Fruit fly (Drosophila melanogaster) whole organism, embryonic: ENCODE results near the gene Syt1.

Experiments
- Abd-B ChIP-seq: fragments of 200-800 bp; sonication (Bioruptor generic); optimal IDR thresholded peaks from 2 replicates; lab custom pipeline; 2018; ENCODE audit warnings: missing biosample characterization, mild to moderate bottlenecking, missing genetic modification characterization, moderate library complexity
- Antp ChIP-seq: fragments of 200-800 bp; sonication (Bioruptor generic); optimal IDR thresholded peaks from 3 replicates; lab custom pipeline; 2016; ENCODE audit warnings: missing biosample characterization, missing genetic modification characterization
- Atf3 ChIP-seq: fragments of 200-800 bp; sonication (Bioruptor generic); optimal IDR thresholded peaks from 3 replicates; lab custom pipeline; 2016; ENCODE audit warnings: missing biosample characterization, missing genetic modification characterization
- B-H1 ChIP-seq: fragments of 200-800 bp; sonication (Bioruptor generic); IDR thresholded peaks from 3 replicates; pipeline ENCODE4 v1.3.6; 2022; ENCODE audit warnings: missing biosample characterization, missing genetic modification characterization
- B-H2 ChIP-seq: fragments of 200-800 bp; sonication (Bioruptor generic); optimal IDR thresholded peaks from 2 replicates; lab custom pipeline; 2018; ENCODE audit warnings: missing biosample characterization, mild to moderate bottlenecking, missing genetic modification characterization
- Bdp1 ChIP-seq: fragments of 200-800 bp; sonication (Bioruptor generic); optimal IDR thresholded peaks from 3 replicates; lab custom pipeline; 2016; ENCODE audit warnings: missing biosample characterization, missing genetic modification characterization
- CG11085 ChIP-seq: fragments of 200-800 bp; sonication (Bioruptor generic); IDR thresholded peaks from 2 replicates; pipeline ENCODE4 v1.3.6; 2022; ENCODE audit warnings: missing biosample characterization, missing genetic modification characterization
- CG11723 ChIP-seq: fragments of 200-800 bp; sonication (Bioruptor generic); optimal IDR thresholded peaks from 2 replicates; lab custom pipeline; 2017; ENCODE audit warnings: missing biosample characterization, mild to moderate bottlenecking, missing genetic modification characterization
- CG1529 ChIP-seq: fragments of 200-800 bp; sonication (Bioruptor generic); optimal IDR thresholded peaks from 3 replicates; lab custom pipeline; 2018; ENCODE audit warnings: missing biosample characterization, missing genetic modification characterization
- CG16815 ChIP-seq: fragments of 200-800 bp; sonication (Bioruptor generic); optimal IDR thresholded peaks from 3 replicates; lab custom pipeline; 2017; ENCODE audit warnings: missing biosample characterization, mild to moderate bottlenecking, missing genetic modification characterization
- CG18619 ChIP-seq: fragments of 200-800 bp; sonication (Bioruptor generic); optimal IDR thresholded peaks from 3 replicates; lab custom pipeline; 2017; ENCODE audit warnings: missing biosample characterization, mild to moderate bottlenecking, missing genetic modification characterization
- CG31388 ChIP-seq: fragments of 200-800 bp; sonication (Bioruptor generic); optimal IDR thresholded peaks from 2 replicates; lab custom pipeline; 2016; ENCODE audit warnings: missing biosample characterization, missing genetic modification characterization
- CG6254 ChIP-seq: fragments of 200-800 bp; sonication (Bioruptor generic); optimal IDR thresholded peaks from 3 replicates; lab custom pipeline; 2017; ENCODE audit warnings: mild to moderate bottlenecking, missing biosample characterization, missing genetic modification reagents, missing genetic modification characterization
- CG6813 ChIP-seq: fragments of 200-800 bp; sonication (Bioruptor generic); optimal IDR thresholded peaks from 2 replicates; lab custom pipeline; 2017; ENCODE audit warnings: missing biosample characterization, missing genetic modification characterization, mild to moderate bottlenecking, moderate library complexity, missing genetic modification reagents
- CG8924 ChIP-seq: fragments of 200-800 bp; optimal IDR thresholded peaks from 3 replicates; lab custom pipeline; 2019; ENCODE audit warnings: missing biosample characterization, mild to moderate bottlenecking, missing genetic modification characterization, moderate library complexity
- CG9609 ChIP-seq: fragments of 200-800 bp; sonication (Bioruptor generic); optimal IDR thresholded peaks from 3 replicates; lab custom pipeline; 2016; ENCODE audit warnings: missing biosample characterization, missing genetic modification characterization
- D19B ChIP-seq: fragments of 200-800 bp; sonication (Bioruptor generic); optimal IDR thresholded peaks from 2 replicates; lab custom pipeline; 2017; ENCODE audit warnings: missing biosample characterization, mild to moderate bottlenecking, missing genetic modification characterization
- Dp ChIP-seq: fragments of 200-800 bp; sonication (Bioruptor generic); optimal IDR thresholded peaks from 2 replicates; lab custom pipeline; 2018; ENCODE audit warnings: missing biosample characterization, mild to moderate bottlenecking, missing genetic modification characterization, moderate library complexity
- Elba2 ChIP-seq: fragments of 200-800 bp; sonication (Bioruptor generic); optimal IDR thresholded peaks from 3 replicates; lab custom pipeline; 2016; ENCODE audit warnings: missing biosample characterization, missing genetic modification characterization
- Hey ChIP-seq: fragments of 200-800 bp; sonication (Bioruptor generic); optimal IDR thresholded peaks from 3 replicates; lab custom pipeline; 2018; ENCODE audit warnings: missing biosample characterization, mild to moderate bottlenecking, missing genetic modification characterization
- HmgZ ChIP-seq: fragments of 200-800 bp; sonication (Bioruptor generic); optimal IDR thresholded peaks from 2 replicates; lab custom pipeline; 2018; ENCODE audit warnings: missing biosample characterization, mild to moderate bottlenecking, missing genetic modification characterization
- Hmx ChIP-seq: fragments of 200-800 bp; sonication (Bioruptor generic); optimal IDR thresholded peaks from 2 replicates; lab custom pipeline; 2016; ENCODE audit warnings: missing biosample characterization, missing genetic modification characterization
- Jarid2 ChIP-seq: fragments of 200-800 bp; sonication (Bioruptor generic); optimal IDR thresholded peaks from 3 replicates; lab custom pipeline; 2017; ENCODE audit warnings: mild to moderate bottlenecking, missing biosample characterization, missing genetic modification reagents, missing genetic modification characterization
- Lpt ChIP-seq: fragments of >200 bp; optimal IDR thresholded peaks from 2 replicates; lab custom pipeline; 2018; ENCODE audit warnings: missing biosample characterization, missing genetic modification characterization
- MESR4 ChIP-seq: fragments of 200-800 bp; sonication (Bioruptor generic); optimal IDR thresholded peaks from 2 replicates; lab custom pipeline; 2018; ENCODE audit warnings: missing biosample characterization, mild to moderate bottlenecking, missing genetic modification characterization, moderate library complexity
- NC2β ChIP-seq: fragments of 200-800 bp; sonication (Bioruptor generic); optimal IDR thresholded peaks from 2 replicates; lab custom pipeline; 2016; ENCODE audit warnings: missing biosample characterization, missing genetic modification characterization
- Rx ChIP-seq: fragments of 200-800 bp; sonication (Bioruptor generic); IDR thresholded peaks from 2 replicates; pipeline ENCODE4 v1.3.6; 2022; ENCODE audit warnings: missing biosample characterization, missing genetic modification characterization
- az2 ChIP-seq: fragments of 200-800 bp; sonication (Bioruptor generic); optimal IDR thresholded peaks from 3 replicates; lab custom pipeline; 2016; ENCODE audit warnings: missing biosample characterization, missing genetic modification characterization
- bab2 ChIP-seq: fragments of 200-800 bp; sonication (Bioruptor generic); optimal IDR thresholded peaks from 2 replicates; lab custom pipeline; 2016; ENCODE audit warnings: missing biosample characterization, missing genetic modification characterization
- cad ChIP-seq: fragments of >200 bp; optimal IDR thresholded peaks from 2 replicates; lab custom pipeline; 2017; ENCODE audit warnings: missing biosample characterization, missing genetic modification characterization
- cato ChIP-seq: fragments of 200-800 bp; sonication (Bioruptor generic); optimal IDR thresholded peaks from 2 replicates; lab custom pipeline; 2016; ENCODE audit warnings: missing biosample characterization, missing genetic modification characterization, borderline replicate concordance
- da ChIP-seq: fragments of 200-800 bp; sonication (Bioruptor generic); optimal IDR thresholded peaks from 2 replicates; lab custom pipeline; 2016; ENCODE audit warnings: missing biosample characterization, missing genetic modification characterization
- en ChIP-seq: fragments of 200-800 bp; sonication (Bioruptor generic); optimal IDR thresholded peaks from 2 replicates; lab custom pipeline; 2016; ENCODE audit warnings: missing biosample characterization, missing genetic modification characterization
- fu2 ChIP-seq: fragments of 200-800 bp; sonication (Bioruptor generic); optimal IDR thresholded peaks from 2 replicates; lab custom pipeline; 2016; ENCODE audit warnings: missing biosample characterization, missing genetic modification characterization
- grau ChIP-seq: fragments of 200-800 bp; optimal IDR thresholded peaks from 3 replicates; lab custom pipeline; 2019; ENCODE audit warnings: missing biosample characterization, mild to moderate bottlenecking, missing genetic modification characterization, moderate library complexity
- grn ChIP-seq: fragments of 200-800 bp; sonication (Bioruptor generic); optimal IDR thresholded peaks from 3 replicates; lab custom pipeline; 2017; ENCODE audit warnings: missing biosample characterization, missing genetic modification characterization
- gsb-n ChIP-seq: fragments of 200-800 bp; sonication (Bioruptor generic); optimal IDR thresholded peaks from 3 replicates; lab custom pipeline; 2018; ENCODE audit warnings: missing biosample characterization, mild to moderate bottlenecking, missing genetic modification characterization
- gt ChIP-seq: fragments of 200-800 bp; sonication (Bioruptor generic); IDR thresholded peaks from 2 replicates; pipeline ENCODE4 v1.3.6; 2022; ENCODE audit warnings: missing biosample characterization, missing genetic modification characterization
- her ChIP-seq: fragments of 200-800 bp; sonication (Bioruptor generic); optimal IDR thresholded peaks from 2 replicates; lab custom pipeline; 2016; ENCODE audit warnings: missing biosample characterization, missing genetic modification characterization
- jumu ChIP-seq: fragments of 200-800 bp; sonication (Bioruptor generic); optimal IDR thresholded peaks from 3 replicates; lab custom pipeline; 2016; ENCODE audit warnings: missing biosample characterization, missing genetic modification characterization
- pan ChIP-seq, 4 experiments: fragments of >200 bp in 3 of 4; fragments of 200-800 bp in 1 of 4; sonication (Bioruptor generic) in 1 of 4; optimal IDR thresholded peaks in 3 of 4; IDR thresholded peaks in 1 of 4; 2 replicates each; pipeline versions ENCODE4 v1.3.6 to Lab custom; 2017 to 2022; ENCODE audit warnings: missing biosample characterization in 2 of 4, missing genetic modification characterization in 2 of 4, mixed read lengths in 1 of 4
- pho ChIP-seq: fragments of 200-800 bp; sonication (Bioruptor generic); optimal IDR thresholded peaks from 2 replicates; lab custom pipeline; 2016; ENCODE audit warnings: missing biosample characterization, missing genetic modification characterization
- ranshi ChIP-seq: fragments of 200-800 bp; sonication (Bioruptor generic); IDR thresholded peaks from 2 replicates; pipeline ENCODE4 v1.3.6; 2022; ENCODE audit warnings: missing biosample characterization, missing genetic modification characterization
- schlank ChIP-seq: fragments of 200-800 bp; sonication (Bioruptor generic); optimal IDR thresholded peaks from 2 replicates; lab custom pipeline; 2018; ENCODE audit warnings: missing biosample characterization, mild to moderate bottlenecking, missing genetic modification characterization
- sens-2 ChIP-seq: fragments of 200-800 bp; sonication (Bioruptor generic); IDR thresholded peaks from 2 replicates; pipeline ENCODE4 v1.3.6; 2022; ENCODE audit warnings: missing biosample characterization, missing genetic modification characterization
- seq ChIP-seq: fragments of 200-800 bp; sonication (Bioruptor generic); IDR thresholded peaks from 2 replicates; pipeline ENCODE4 v1.3.6; 2022; ENCODE audit warnings: missing biosample characterization, missing genetic modification characterization
- sna ChIP-seq: fragments of 200-800 bp; sonication (Bioruptor generic); IDR thresholded peaks from 2 replicates; pipeline ENCODE4 v1.3.6; 2022; ENCODE audit warnings: missing biosample characterization, missing genetic modification characterization; ENCODE audit not compliant: partially characterized antibody
- toy ChIP-seq: fragments of 200-800 bp; sonication (Bioruptor generic); IDR thresholded peaks from 2 replicates; pipeline ENCODE4 v1.3.6; 2022; ENCODE audit warnings: missing biosample characterization, missing genetic modification characterization
- zen ChIP-seq: fragments of 200-800 bp; sonication (Bioruptor generic); optimal IDR thresholded peaks from 3 replicates; lab custom pipeline; 2018; ENCODE audit warnings: missing biosample characterization, mild to moderate bottlenecking, missing genetic modification characterization, moderate library complexity
- zen2 ChIP-seq: fragments of 200-800 bp; sonication (Bioruptor generic); IDR thresholded peaks from 3 replicates; pipeline ENCODE4 v1.3.6; 2022; ENCODE audit warnings: missing biosample characterization, missing genetic modification characterization; ENCODE audit not compliant: partially characterized antibody

The Syt1 gene

DNA sequence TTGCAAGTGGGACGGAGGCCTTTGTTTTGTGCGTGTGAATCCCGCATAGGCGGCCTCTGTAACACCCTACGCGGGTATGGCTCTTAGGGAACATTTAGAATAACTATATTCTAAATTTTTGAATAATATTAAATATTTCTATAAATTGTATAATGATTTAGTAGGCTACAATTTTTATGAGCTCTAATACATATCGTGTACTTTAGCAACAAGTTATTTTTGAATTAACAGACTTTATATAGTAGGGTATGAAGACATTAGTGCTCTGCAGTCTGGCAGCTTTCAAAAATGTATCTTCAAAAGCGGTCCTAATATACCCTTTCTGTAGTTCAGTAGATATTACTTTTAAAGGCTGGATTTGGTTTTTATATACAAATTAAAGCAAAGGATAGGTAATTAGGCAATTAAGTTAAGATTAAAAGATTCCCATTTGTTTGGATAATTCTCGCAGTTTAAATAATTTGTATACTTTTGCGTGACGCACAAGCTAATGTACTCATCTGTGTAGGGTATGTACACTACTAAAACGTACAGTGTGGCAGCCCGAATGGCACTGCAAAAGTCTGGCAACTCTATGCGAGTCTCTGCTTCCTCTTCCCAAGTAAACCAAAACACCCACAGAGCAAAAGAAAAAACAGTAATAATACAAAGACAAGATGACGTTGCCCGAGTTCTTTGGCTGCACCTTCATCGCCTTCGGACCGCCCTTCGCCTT lies 34.0 kb downstream of the Syt1 start, which contains the start of the genes Snx21 and aph-1 (continued):
- peak; percentile 57 for TF ChIP-seq Hey (tag; lab: Kevin White, UChicago)
- TF ChIP-seq da (GFP tag; lab: Kevin White, UChicago) = peak; percentile 52
- no peak for TF ChIP-seq cad (GFP tag; lab: Kevin White, UChicago)
- peak; percentile 85 for TF ChIP-seq HmgZ (tag; lab: Kevin White, UChicago)
- peak; percentile 72 for TF ChIP-seq en (GFP tag; lab: Kevin White, UChicago)
- peak; percentile 90 for TF ChIP-seq cato (GFP tag; lab: Kevin White, UChicago)
- TF ChIP-seq B-H2 (GFP tag; lab: Kevin White, UChicago) = peak; percentile 92
- TF ChIP-seq Rx (GFP tag; lab: Robert Waterston, UW) = peak; percentile 84
- peak; percentile 79 for TF ChIP-seq CG1529 (GFP tag; lab: Kevin White, UChicago)
- TF ChIP-seq zen2 (GFP tag; lab: Robert Waterston, UW) = no peak
- peak; percentile 36 for TF ChIP-seq CG31388 (GFP tag; lab: Kevin White, UChicago)
- TF ChIP-seq CG16815 = peak; percentile 90
- no peak for TF ChIP-seq Dp (GFP tag; lab: Kevin White, UChicago)
- TF ChIP-seq ranshi (GFP tag; lab: Robert Waterston, UW) = peak; percentile 89
- peak; percentile 84 for TF ChIP-seq CG6254
- TF ChIP-seq pan (optimal IDR thresholded peaks at IDR 0.05; lab: Kevin White, UChicago) = no peak
- TF ChIP-seq pan (GFP tag; optimal IDR thresholded peaks at IDR 0.05 in 1 of 2, IDR thresholded peaks at IDR 0.05 in 1 of 2) = peak in 1 of 2 experiments; percentile 88
- TF ChIP-seq D19B (GFP tag; lab: Kevin White, UChicago) = peak; percentile 83
- peak; percentile 81 for TF ChIP-seq pho
- TF ChIP-seq toy (GFP tag; lab: Robert Waterston, UW) = peak; percentile 78
- peak; percentile 93 for TF ChIP-seq az2 (GFP tag; lab: Kevin White, UChicago)
- TF ChIP-seq Jarid2 = peak; percentile 63
- peak; percentile 87 for TF ChIP-seq jumu (GFP tag; lab: Kevin White, UChicago)
- peak; percentile 94 for TF ChIP-seq CG8924 (tag; lab: Kevin White, UChicago)
- TF ChIP-seq Elba2 (GFP tag; lab: Kevin White, UChicago) = no peak
- TF ChIP-seq Hmx (GFP tag; lab: Kevin White, UChicago) = peak; percentile 77
- peak; percentile 76 for TF ChIP-seq sens-2 (GFP tag; lab: Robert Waterston, UW)
- TF ChIP-seq Bdp1 = peak; percentile 66
- TF ChIP-seq B-H1 = peak; percentile 76
- TF ChIP-seq gsb-n (tag; lab: Kevin White, UChicago) = peak; percentile 90
- TF ChIP-seq gt (GFP tag; lab: Robert Waterston, UW) = peak; percentile 72
- TF ChIP-seq her (GFP tag; lab: Kevin White, UChicago) = peak; percentile 82
- peak; percentile 77 for TF ChIP-seq NC2β (GFP tag; lab: Kevin White, UChicago)
- TF ChIP-seq CG11723 (GFP tag; lab: Kevin White, UChicago) = peak; percentile 87
- TF ChIP-seq CG18619 = peak; percentile 92
- no peak for TF ChIP-seq Lpt (GFP tag; lab: Kevin White, UChicago)
- no peak for TF ChIP-seq sna (GFP tag; lab: Robert Waterston, UW)
- TF ChIP-seq grn (GFP tag; lab: Kevin White, UChicago) = peak; percentile 25
- TF ChIP-seq schlank = peak; percentile 63
- peak; percentile 84 for TF ChIP-seq CG6813 (GFP tag; lab: Kevin White, UChicago)
- peak; percentile 93 for TF ChIP-seq Abd-B
- peak; percentile 88 for TF ChIP-seq CG9609 (GFP tag; lab: Kevin White, UChicago)
- TF ChIP-seq MESR4 (GFP tag; lab: Kevin White, UChicago) = peak; percentile 56
- TF ChIP-seq CG11085 = peak; percentile 67
- TF ChIP-seq zen = peak; percentile 89
- peak; percentile 93 for TF ChIP-seq Antp (GFP tag; lab: Kevin White, UChicago)
- TF ChIP-seq fu2 (GFP tag; lab: Kevin White, UChicago) = peak; percentile 80
- TF ChIP-seq grau = peak; percentile 93
- TF ChIP-seq bab2 = peak; percentile 89
- peak; percentile 86 for TF ChIP-seq Atf3 (GFP tag; lab: Kevin White, UChicago)
- peak; percentile 87 for TF ChIP-seq seq (GFP tag; lab: Robert Waterston, UW)
